Worm (Caenorhabditis elegans) whole organism, mixed stage, embryonic: ENCODE measurements around the gene arrd-5.

Experiments
- M03D4.4 ChIP-seq: sonication (generic microtip); optimal IDR thresholded peaks from 2 replicates; lab custom pipeline; 2017; ENCODE audit warnings: mild to moderate bottlenecking, missing genetic modification characterization, missing compliant biosample characterization
- bed-3 ChIP-seq: fragments of 200-800 bp; sonication (Bioruptor generic); optimal IDR thresholded peaks from 3 replicates; lab custom pipeline; 2018; ENCODE audit warnings: mild to moderate bottlenecking, missing genetic modification characterization, moderate library complexity, missing compliant biosample characterization
- blmp-1 ChIP-seq: fragments of 150-350 bp; optimal IDR thresholded peaks from 2 replicates; lab custom pipeline; 2014; ENCODE audit warnings: missing biosample characterization, missing genetic modification characterization
- ceh-39 ChIP-seq: fragments of 150-350 bp; optimal IDR thresholded peaks from 2 replicates; lab custom pipeline; 2014; ENCODE audit warnings: missing biosample characterization, missing genetic modification characterization
- ceh-43 ChIP-seq: fragments of 200-800 bp; sonication (Bioruptor generic); optimal IDR thresholded peaks from 2 replicates; lab custom pipeline; 2018; ENCODE audit warnings: mild to moderate bottlenecking, missing genetic modification characterization, moderate library complexity, missing compliant biosample characterization
- ceh-83 ChIP-seq: fragments of 200-800 bp; sonication (Bioruptor generic); optimal IDR thresholded peaks from 2 replicates; lab custom pipeline; 2018; ENCODE audit warnings: mild to moderate bottlenecking, missing genetic modification characterization, missing compliant biosample characterization
- cnd-1 ChIP-seq: fragments of 200-800 bp; sonication (Bioruptor generic); optimal IDR thresholded peaks from 2 replicates; lab custom pipeline; 2018; ENCODE audit warnings: mild to moderate bottlenecking, missing genetic modification characterization, missing compliant biosample characterization
- drap-1 ChIP-seq: fragments of 200-800 bp; sonication (Bioruptor generic); optimal IDR thresholded peaks from 3 replicates; lab custom pipeline; 2018; ENCODE audit warnings: mild to moderate bottlenecking, missing genetic modification characterization, missing compliant biosample characterization
- elt-3 ChIP-seq: fragments of 150-350 bp; optimal IDR thresholded peaks from 2 replicates; lab custom pipeline; 2014; ENCODE audit warnings: missing biosample characterization, missing genetic modification characterization
- ham-2 ChIP-seq: fragments of 200-800 bp; sonication (Bioruptor generic); optimal IDR thresholded peaks from 2 replicates; lab custom pipeline; 2018; ENCODE audit warnings: mild to moderate bottlenecking, missing genetic modification characterization, missing compliant biosample characterization
- lin-13 ChIP-seq: fragments of 150-350 bp; optimal IDR thresholded peaks from 2 replicates; lab custom pipeline; 2014; ENCODE audit warnings: missing biosample characterization, missing genetic modification characterization
- lsy-2 ChIP-seq: fragments of 150-350 bp; optimal IDR thresholded peaks from 2 replicates; lab custom pipeline; 2014; ENCODE audit warnings: missing biosample characterization, missing genetic modification characterization
- mab-5 ChIP-seq: fragments of 150-350 bp; optimal IDR thresholded peaks from 2 replicates; lab custom pipeline; 2014; ENCODE audit warnings: missing biosample characterization, missing genetic modification characterization
- mep-1 ChIP-seq: fragments of 150-350 bp; optimal IDR thresholded peaks from 2 replicates; lab custom pipeline; 2017; ENCODE audit warnings: missing biosample characterization, missing genetic modification reagents, missing genetic modification characterization, inconsistent platforms
- mls-2 ChIP-seq: sonication (generic microtip); optimal IDR thresholded peaks from 2 replicates; lab custom pipeline; 2016; ENCODE audit warnings: mild to moderate bottlenecking, missing genetic modification characterization, moderate library complexity, missing compliant biosample characterization
- nhr-2 ChIP-seq: fragments of 150-350 bp; optimal IDR thresholded peaks from 2 replicates; lab custom pipeline; 2014; ENCODE audit warnings: missing biosample characterization, missing genetic modification characterization
- nhr-237 ChIP-seq: fragments of 150-350 bp; optimal IDR thresholded peaks from 2 replicates; lab custom pipeline; 2014; ENCODE audit warnings: missing biosample characterization, missing genetic modification characterization
- nhr-76 ChIP-seq: sonication (generic microtip); optimal IDR thresholded peaks from 2 replicates; lab custom pipeline; 2017; ENCODE audit warnings: missing biosample characterization, missing genetic modification characterization
- pha-4 ChIP-seq: fragments of 150-350 bp; optimal IDR thresholded peaks from 2 replicates; lab custom pipeline; 2018; ENCODE audit warnings: missing biosample characterization, missing genetic modification reagents, missing genetic modification characterization
- sptf-1 ChIP-seq: sonication (generic microtip); optimal IDR thresholded peaks from 2 replicates; lab custom pipeline; 2017; ENCODE audit warnings: mild to moderate bottlenecking, missing genetic modification characterization, moderate library complexity, missing compliant biosample characterization
- tbx-8 ChIP-seq: fragments of 200-800 bp; sonication (Bioruptor generic); optimal IDR thresholded peaks from 2 replicates; lab custom pipeline; 2018; ENCODE audit warnings: mild to moderate bottlenecking, missing genetic modification characterization, moderate library complexity, missing compliant biosample characterization
- unc-120 ChIP-seq: sonication (generic microtip); optimal IDR thresholded peaks from 2 replicates; lab custom pipeline; 2017; ENCODE audit warnings: missing genetic modification characterization, missing compliant biosample characterization; ENCODE audit not compliant: poor library complexity, severe bottlenecking
- unc-39 ChIP-seq: fragments of 150-350 bp; optimal IDR thresholded peaks from 2 replicates; lab custom pipeline; 2014; ENCODE audit warnings: missing biosample characterization, missing genetic modification characterization
- unc-62 ChIP-seq: fragments of 150-350 bp; optimal IDR thresholded peaks from 2 replicates; lab custom pipeline; 2014; ENCODE audit warnings: missing biosample characterization, missing genetic modification reagents, missing genetic modification characterization
- zip-8 ChIP-seq: fragments of 150-350 bp; optimal IDR thresholded peaks from 2 replicates; lab custom pipeline; 2014; ENCODE audit warnings: missing biosample characterization, missing genetic modification characterization
- ztf-11 ChIP-seq: fragments of 150-350 bp; optimal IDR thresholded peaks from 2 replicates; lab custom pipeline; 2014; ENCODE audit warnings: missing biosample characterization, missing genetic modification characterization

arrd-5 gene

ce11 chrII:9868698-9869097, 33.7 kb downstream of the arrd-5 start, which contains the start of gene old-1:
Gene old-1, minus strand, starts transcription at chrII:9868747.
- TF ChIP-seq unc-120 (tag; lab: Kevin White, UChicago) (no peak), cnd-1 (tag; lab: Kevin White, UChicago) (no peak), mls-2 (tag; lab: Kevin White, UChicago) (no peak), ceh-39 (tag; lab: Kevin White, UChicago) (no peak), bed-3 (GFP tag; lab: Kevin White, UChicago) (no peak)

DNA sequence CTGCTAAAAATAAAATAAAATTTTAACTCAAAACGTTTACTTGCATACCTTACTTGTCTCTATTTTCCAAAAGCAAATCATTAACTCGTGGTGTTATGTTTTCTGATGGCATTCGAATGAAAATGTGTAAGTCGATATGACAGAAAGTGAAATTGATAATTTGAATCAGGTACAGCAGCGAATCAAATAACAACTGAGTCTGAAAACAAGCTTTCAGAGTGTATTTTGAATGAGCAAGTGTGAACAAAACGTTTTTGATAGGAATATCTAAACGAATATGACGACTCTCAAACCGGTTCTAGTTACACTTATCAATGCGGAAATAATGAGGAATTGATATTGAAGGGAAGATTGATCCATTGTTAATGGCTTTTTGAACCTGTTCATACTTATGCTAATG, 36.0 kb downstream of the arrd-5 start, which contains the start of gene chil-7:
TSS of gene chil-7 (minus strand) at position 112 of the 400 bp plus-strand sequence.
- TF ChIP-seq unc-39 (tag; lab: Kevin White, UChicago): no peak
- TF ChIP-seq drap-1: no peak
- no peak for TF ChIP-seq ceh-43 (GFP tag; lab: Kevin White, UChicago)
- no peak for TF ChIP-seq ztf-11 (tag; lab: Kevin White, UChicago)
- no peak for TF ChIP-seq bed-3 (GFP tag; lab: Kevin White, UChicago)
- TF ChIP-seq nhr-237: no peak
- TF ChIP-seq blmp-1 (tag; lab: Kevin White, UChicago): no peak
- TF ChIP-seq nhr-76: no peak
- TF ChIP-seq mep-1: no peak
- no peak for TF ChIP-seq M03D4.4 (tag; lab: Kevin White, UChicago)
- TF ChIP-seq ceh-83 (GFP tag; lab: Kevin White, UChicago): no peak
- no peak for TF ChIP-seq mab-5
- no peak for TF ChIP-seq pha-4 (tag; lab: Kevin White, UChicago)
- no peak for TF ChIP-seq sptf-1 (tag; lab: Kevin White, UChicago)
- no peak for TF ChIP-seq tbx-8 (GFP tag; lab: Kevin White, UChicago)

DNA sequence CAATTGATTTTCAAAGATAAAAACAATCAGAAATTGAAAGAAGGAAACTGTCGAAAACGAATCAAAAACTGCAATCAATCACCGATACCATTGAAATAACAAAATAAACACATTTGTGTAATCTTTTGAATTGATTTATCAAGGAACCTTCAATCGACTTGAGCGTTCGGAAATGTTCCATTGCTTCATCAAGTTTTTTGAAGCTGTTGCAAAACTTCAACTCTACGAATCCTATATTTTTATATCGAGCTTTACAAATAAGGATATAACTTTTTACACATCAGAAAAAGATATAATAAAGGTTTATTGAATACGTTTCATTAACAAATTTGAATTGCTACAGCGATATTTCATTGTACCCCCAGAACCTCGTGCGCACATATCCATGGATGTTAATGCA, 37.9 kb downstream of the arrd-5 start, which contains the start of gene chil-8:
TSS of gene chil-8 (minus strand) at position 101 of the 400 bp plus-strand sequence.
- TF ChIP-seq mep-1 (no peak), nhr-237 (no peak)

DNA sequence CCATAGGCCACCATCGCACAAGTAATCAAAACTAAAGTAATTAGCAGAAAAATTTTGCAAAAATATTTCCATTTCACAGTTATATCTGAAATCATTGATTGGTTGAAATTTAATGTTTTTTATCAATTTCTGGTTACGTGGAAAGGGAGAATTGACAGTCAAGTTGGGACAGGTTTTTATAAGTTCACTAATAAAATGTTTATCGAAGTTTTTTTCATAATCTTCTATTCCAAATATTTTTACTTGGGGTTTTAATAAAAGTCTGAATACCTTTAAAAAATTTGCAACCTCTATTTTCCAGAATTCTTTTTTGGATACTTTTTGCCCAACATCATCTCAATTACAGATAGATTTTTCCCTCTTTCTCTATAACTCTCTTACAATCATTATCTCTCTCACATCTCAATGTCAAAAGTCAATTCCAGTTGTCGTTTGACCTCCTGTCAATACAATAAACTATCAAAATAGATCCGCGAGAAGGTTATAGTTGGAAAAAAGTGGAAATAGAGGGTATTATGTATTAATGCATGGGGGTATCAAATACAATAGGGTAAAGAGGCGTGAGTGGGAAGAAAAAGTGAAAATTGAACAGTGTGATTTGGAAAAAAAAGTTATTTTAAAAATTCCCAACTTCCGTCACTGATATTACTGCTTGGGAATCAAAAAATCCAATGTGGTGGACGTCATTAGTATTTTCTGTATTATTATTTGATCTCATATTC, 39.6 kb downstream of the arrd-5 start, which contains the start of the genes chil-2 and ctsa-3.2:
TSS of gene chil-2 (minus strand) at position 101 of the 722 bp plus-strand sequence.
TSS of gene ctsa-3.2 (plus strand) at position 672 of the 722 bp plus-strand sequence.
- no peak for TF ChIP-seq drap-1
- TF ChIP-seq lsy-2 (tag; lab: Kevin White, UChicago): no peak
- no peak for TF ChIP-seq elt-3 (tag; lab: Kevin White, UChicago)
- no peak for TF ChIP-seq blmp-1 (tag; lab: Kevin White, UChicago)
- no peak for TF ChIP-seq lin-13 (tag; lab: Kevin White, UChicago)
- no peak for TF ChIP-seq bed-3 (GFP tag; lab: Kevin White, UChicago)
- no peak for TF ChIP-seq unc-62 (GFP tag; lab: Kevin White, UChicago)
- no peak for TF ChIP-seq mls-2 (tag; lab: Kevin White, UChicago)
- TF ChIP-seq sptf-1 (tag; lab: Kevin White, UChicago): no peak
- TF ChIP-seq nhr-237: no peak
- TF ChIP-seq mab-5: no peak
- no peak for TF ChIP-seq pha-4 (tag; lab: Kevin White, UChicago)

ce11 chrII:9879815-9880214, 44.8 kb downstream of the arrd-5 start:
- peak; percentile 35 for TF ChIP-seq blmp-1 (tag; lab: Kevin White, UChicago)
- no peak for TF ChIP-seq ham-2 (GFP tag; lab: Kevin White, UChicago)
- no peak for TF ChIP-seq nhr-2 (tag; lab: Kevin White, UChicago)

ce11 chrII:9880826-9881225, 45.8 kb downstream of the arrd-5 start, which contains the start of gene C08H9.15:
Gene C08H9.15, plus strand, starts transcription at chrII:9881193.
- TF ChIP-seq zip-8 (tag; lab: Kevin White, UChicago) (peak; percentile 16), ceh-43 (GFP tag; lab: Kevin White, UChicago) (no peak)

DNA sequence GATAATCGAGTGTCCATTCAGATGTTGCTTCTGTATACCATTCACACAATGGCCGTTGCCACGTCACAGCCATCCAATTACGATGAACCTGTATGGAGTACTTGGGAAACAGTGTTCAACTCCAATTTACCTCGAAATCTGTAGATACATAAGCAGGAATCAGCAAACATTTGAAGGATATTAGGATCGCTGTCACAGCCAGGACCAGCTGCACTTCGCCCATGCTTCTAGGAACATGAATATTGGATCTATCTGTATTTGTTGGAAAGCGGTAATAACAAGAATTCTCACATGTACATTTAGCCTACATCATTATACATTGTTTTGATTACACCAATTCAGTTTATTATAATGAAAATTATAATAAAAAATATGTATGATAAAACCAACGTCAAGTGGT, 51.2 kb downstream of the arrd-5 start, which contains the start of gene algn-8:
TSS of gene algn-8 (minus strand) at position 227 of the 400 bp plus-strand sequence.
- TF ChIP-seq lin-13 (tag; lab: Kevin White, UChicago) (no peak), nhr-237 (no peak), tbx-8 (GFP tag; lab: Kevin White, UChicago) (no peak)
